Worm (Caenorhabditis elegans) whole organism, mixed stage, embryonic: ENCODE results near the gene C05B5.12.

ENCODE experiments used
- bed-3 ChIP-seq: fragments of 200-800 bp; sonication (Bioruptor generic); optimal IDR thresholded peaks from 3 replicates; lab custom pipeline; 2018; ENCODE audit warnings: mild to moderate bottlenecking, missing genetic modification characterization, moderate library complexity, missing compliant biosample characterization
- blmp-1 ChIP-seq: fragments of 150-350 bp; optimal IDR thresholded peaks from 2 replicates; lab custom pipeline; 2014; ENCODE audit warnings: missing biosample characterization, missing genetic modification characterization
- drap-1 ChIP-seq: fragments of 200-800 bp; sonication (Bioruptor generic); optimal IDR thresholded peaks from 3 replicates; lab custom pipeline; 2018; ENCODE audit warnings: mild to moderate bottlenecking, missing genetic modification characterization, missing compliant biosample characterization
- ham-2 ChIP-seq: fragments of 200-800 bp; sonication (Bioruptor generic); optimal IDR thresholded peaks from 2 replicates; lab custom pipeline; 2018; ENCODE audit warnings: mild to moderate bottlenecking, missing genetic modification characterization, missing compliant biosample characterization
- mep-1 ChIP-seq: fragments of 150-350 bp; optimal IDR thresholded peaks from 2 replicates; lab custom pipeline; 2017; ENCODE audit warnings: missing biosample characterization, missing genetic modification reagents, missing genetic modification characterization, inconsistent platforms
- nhr-28 ChIP-seq: fragments of 150-350 bp; optimal IDR thresholded peaks from 2 replicates; lab custom pipeline; 2014; ENCODE audit warnings: missing biosample characterization, missing genetic modification characterization
- snpc-4 ChIP-seq: fragments of 150-350 bp; optimal IDR thresholded peaks from 2 replicates; lab custom pipeline; 2014; ENCODE audit warnings: missing biosample characterization, missing genetic modification characterization
- sptf-1 ChIP-seq: sonication (generic microtip); optimal IDR thresholded peaks from 2 replicates; lab custom pipeline; 2017; ENCODE audit warnings: mild to moderate bottlenecking, missing genetic modification characterization, moderate library complexity, missing compliant biosample characterization
- unc-39 ChIP-seq: fragments of 150-350 bp; optimal IDR thresholded peaks from 2 replicates; lab custom pipeline; 2014; ENCODE audit warnings: missing biosample characterization, missing genetic modification characterization
- unc-62 ChIP-seq: fragments of 150-350 bp; optimal IDR thresholded peaks from 2 replicates; lab custom pipeline; 2014; ENCODE audit warnings: missing biosample characterization, missing genetic modification reagents, missing genetic modification characterization

DNA sequence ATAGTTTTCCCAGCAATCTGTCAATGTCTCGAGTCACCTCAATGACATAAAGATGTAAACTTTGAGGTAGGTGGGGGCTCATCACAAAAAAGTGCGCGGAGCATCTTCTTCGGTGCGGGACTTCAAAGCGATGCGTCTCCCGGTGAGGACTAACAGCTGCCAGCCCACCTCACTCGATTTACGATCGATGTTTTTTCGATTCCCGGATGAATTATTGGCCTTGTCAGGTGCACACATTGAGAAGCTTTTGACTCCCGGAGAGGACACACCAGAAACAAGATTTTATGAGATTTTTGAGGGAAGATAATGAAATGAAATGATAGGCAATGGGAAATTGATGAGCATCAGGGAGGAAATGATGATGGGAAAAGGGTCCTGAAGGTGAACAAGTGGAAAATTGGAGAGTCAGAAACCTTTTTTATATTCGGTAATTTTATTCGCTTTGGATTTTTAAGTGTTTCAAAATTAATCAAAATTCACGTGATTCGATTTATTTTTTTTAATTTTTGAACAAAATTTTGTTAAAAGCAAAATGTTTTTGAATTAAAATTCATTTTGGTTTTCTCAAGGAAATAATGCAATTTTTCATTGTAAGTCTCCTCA is at the start of gene C05B5.12:
- no peak for TF ChIP-seq ham-2 (GFP tag; lab: Kevin White, UChicago)
- no peak for TF ChIP-seq unc-39 (tag; lab: Kevin White, UChicago)
- no peak for TF ChIP-seq bed-3
- TF ChIP-seq nhr-28 (tag; lab: Kevin White, UChicago) = no peak
- no peak for TF ChIP-seq blmp-1
- no peak for TF ChIP-seq drap-1
- TF ChIP-seq mep-1 (tag; lab: Kevin White, UChicago) = no peak
- no peak for TF ChIP-seq snpc-4 (tag; lab: Kevin White, UChicago)
- TF ChIP-seq unc-62 (GFP tag; lab: Kevin White, UChicago) = peak; percentile 81
- TF ChIP-seq sptf-1 (tag; lab: Kevin White, UChicago) = no peak
